Worm (Caenorhabditis elegans) whole organism, young adult: ENCODE data around the gene F17E9.4.

Experiments used
- B0261.1 ChIP-seq: sonication (generic microtip); optimal IDR thresholded peaks from 2 replicates; lab custom pipeline; 2016; ENCODE audit warnings: mild to moderate bottlenecking, missing genetic modification characterization, moderate library complexity, missing compliant biosample characterization
- F39B2.1 ChIP-seq: fragments of 200-800 bp; sonication (Bioruptor generic); IDR thresholded peaks from 2 replicates; pipeline ENCODE4 v1.3.6; 2022; ENCODE audit warnings: missing genetic modification reagents, missing genetic modification characterization, missing compliant biosample characterization
- F52B5.7 ChIP-seq: sonication (generic microtip); optimal IDR thresholded peaks from 2 replicates; lab custom pipeline; 2016; ENCODE audit warnings: mild to moderate bottlenecking, missing genetic modification characterization, missing compliant biosample characterization
- T07F8.4 ChIP-seq: sonication (generic microtip); optimal IDR thresholded peaks from 2 replicates; lab custom pipeline; 2016; ENCODE audit warnings: mild to moderate bottlenecking, missing genetic modification characterization, moderate library complexity, missing compliant biosample characterization
- Y56A3A.18 ChIP-seq: fragments of 200-800 bp; sonication (Bioruptor generic); IDR thresholded peaks from 2 replicates; pipeline ENCODE4 v1.3.6; 2022; ENCODE audit warnings: missing genetic modification reagents, missing genetic modification characterization, missing compliant biosample characterization
- Y67H2A.10 ChIP-seq: fragments of 200-800 bp; sonication (Bioruptor generic); conservative IDR thresholded peaks from 2 replicates; pipeline ENCODE4 v1.3.6; 2022; ENCODE audit warnings: missing genetic modification reagents, missing genetic modification characterization, missing compliant biosample characterization
- ccch-3 ChIP-seq: fragments of 200-800 bp; sonication (Bioruptor generic); optimal IDR thresholded peaks from 2 replicates; lab custom pipeline; 2018; ENCODE audit warnings: mild to moderate bottlenecking, missing genetic modification characterization, missing compliant biosample characterization
- cebp-2 ChIP-seq: fragments of 200-800 bp; sonication (Bioruptor generic); IDR thresholded peaks from 2 replicates; pipeline ENCODE4 v1.3.6; 2022; ENCODE audit warnings: missing genetic modification characterization, missing compliant biosample characterization
- ceh-40 ChIP-seq: fragments of 200-800 bp; sonication (Bioruptor generic); IDR thresholded peaks from 2 replicates; pipeline ENCODE4 v1.3.6; 2022; ENCODE audit warnings: missing genetic modification characterization, missing compliant biosample characterization
- ceh-58 ChIP-seq: fragments of 200-800 bp; sonication (Bioruptor generic); IDR thresholded peaks from 2 replicates; pipeline ENCODE4 v1.3.6; 2022; ENCODE audit warnings: missing genetic modification characterization, missing compliant biosample characterization
- chd-7 ChIP-seq: sonication (generic microtip); optimal IDR thresholded peaks from 2 replicates; lab custom pipeline; 2016; ENCODE audit warnings: mild to moderate bottlenecking, missing genetic modification characterization, moderate library complexity, missing compliant biosample characterization
- dpl-1 ChIP-seq: fragments of 150-350 bp; optimal IDR thresholded peaks from 2 replicates; lab custom pipeline; 2014; ENCODE audit warnings: missing biosample characterization, missing genetic modification reagents, missing genetic modification characterization
- egl-18 ChIP-seq: fragments of 200-800 bp; sonication (Bioruptor generic); IDR thresholded peaks from 2 replicates; pipeline ENCODE4 v1.3.6; 2022; ENCODE audit warnings: missing genetic modification reagents, missing genetic modification characterization, missing compliant biosample characterization
- ekl-4 ChIP-seq: fragments of 200-800 bp; sonication (Bioruptor generic); IDR thresholded peaks from 2 replicates; pipeline ENCODE4 v1.3.6; 2022; ENCODE audit warnings: missing genetic modification reagents, missing genetic modification characterization, missing compliant biosample characterization
- him-1 ChIP-seq: sonication (generic microtip); optimal IDR thresholded peaks from 2 replicates; lab custom pipeline; 2016; ENCODE audit warnings: missing genotype, missing genetic modification reagents, missing genetic modification characterization, missing compliant biosample characterization
- hmg-1.2 ChIP-seq: fragments of 200-800 bp; sonication (Bioruptor generic); IDR thresholded peaks from 2 replicates; pipeline ENCODE4 v1.3.6; 2022; ENCODE audit warnings: missing genetic modification reagents, missing genetic modification characterization, missing compliant biosample characterization
- lin-26 ChIP-seq: fragments of 200-800 bp; sonication (Bioruptor generic); IDR thresholded peaks from 2 replicates; pipeline ENCODE4 v1.3.6; 2022; ENCODE audit warnings: missing genetic modification reagents, missing genetic modification characterization, missing compliant biosample characterization
- lin-35 ChIP-seq, 3 experiments: fragments of 150-350 bp in 2 of 3; sonication (generic microtip) in 1 of 3; optimal IDR thresholded peaks; 2 replicates each; lab custom pipeline; 2014 to 2018; ENCODE audit warnings: missing biosample characterization in 3 of 3, missing genetic modification characterization in 3 of 3, missing genetic modification reagents in 3 of 3
- lin-54 ChIP-seq: fragments of 200-800 bp; sonication (Bioruptor generic); optimal IDR thresholded peaks from 2 replicates; lab custom pipeline; 2018; ENCODE audit warnings: mild to moderate bottlenecking, missing genetic modification characterization, missing compliant biosample characterization
- madf-6 ChIP-seq: fragments of 200-800 bp; sonication (Bioruptor generic); IDR thresholded peaks from 2 replicates; pipeline ENCODE4 v1.3.6; 2022; ENCODE audit warnings: missing genetic modification reagents, missing genetic modification characterization, missing compliant biosample characterization
- nhr-120 ChIP-seq: fragments of 200-800 bp; sonication (Bioruptor generic); IDR thresholded peaks from 2 replicates; pipeline ENCODE4 v1.3.6; 2022; ENCODE audit warnings: missing genetic modification characterization, missing compliant biosample characterization
- nhr-80 ChIP-seq: sonication (generic microtip); optimal IDR thresholded peaks from 2 replicates; lab custom pipeline; 2016; ENCODE audit warnings: missing genetic modification characterization, missing compliant biosample characterization
- rec-8 ChIP-seq, 2 experiments: sonication (generic microtip); optimal IDR thresholded peaks; 2 replicates each; lab custom pipeline; 2016; ENCODE audit warnings: mild to moderate bottlenecking in 2 of 2, missing genetic modification characterization in 2 of 2, missing genetic modification reagents in 2 of 2, missing genotype in 2 of 2, missing biosample characterization in 1 of 2, missing compliant biosample characterization in 1 of 2, moderate library complexity in 1 of 2
- snpc-1.3 ChIP-seq: sonication (generic microtip); optimal IDR thresholded peaks from 2 replicates; lab custom pipeline; 2017; ENCODE audit warnings: missing genetic modification characterization, mild to moderate bottlenecking, missing compliant biosample characterization, antibody characterized with exemption, moderate library complexity, missing genotype, missing genetic modification reagents; ENCODE audit not compliant: insufficient read depth
- somi-1 ChIP-seq: fragments of 200-800 bp; sonication (Bioruptor generic); optimal IDR thresholded peaks from 2 replicates; lab custom pipeline; 2018; ENCODE audit warnings: mild to moderate bottlenecking, missing genetic modification characterization, missing compliant biosample characterization
- unc-130 ChIP-seq: sonication (generic microtip); optimal IDR thresholded peaks from 2 replicates; lab custom pipeline; 2016; ENCODE audit warnings: missing genetic modification reagents, missing genetic modification characterization, missing compliant biosample characterization
- unc-62 ChIP-seq: fragments of 150-350 bp; optimal IDR thresholded peaks from 2 replicates; lab custom pipeline; 2014; ENCODE audit warnings: missing biosample characterization, missing genetic modification reagents, missing genetic modification characterization
- zim-3 ChIP-seq: sonication (generic microtip); optimal IDR thresholded peaks from 2 replicates; lab custom pipeline; 2017; ENCODE audit warnings: mild to moderate bottlenecking, missing genetic modification characterization, moderate library complexity, missing compliant biosample characterization
- ztf-18 ChIP-seq: sonication (generic microtip); optimal IDR thresholded peaks from 2 replicates; lab custom pipeline; 2016; ENCODE audit warnings: missing genotype, mild to moderate bottlenecking, missing genetic modification characterization, missing compliant biosample characterization
- ztf-26 ChIP-seq: sonication (generic microtip); optimal IDR thresholded peaks from 2 replicates; lab custom pipeline; 2017; ENCODE audit warnings: missing genetic modification characterization, missing compliant biosample characterization
- ztf-28 ChIP-seq: fragments of 200-800 bp; sonication (Bioruptor generic); IDR thresholded peaks from 2 replicates; pipeline ENCODE4 v1.3.6; 2022; ENCODE audit warnings: missing genetic modification reagents, missing genetic modification characterization, missing compliant biosample characterization

F17E9.4 gene

DNA sequence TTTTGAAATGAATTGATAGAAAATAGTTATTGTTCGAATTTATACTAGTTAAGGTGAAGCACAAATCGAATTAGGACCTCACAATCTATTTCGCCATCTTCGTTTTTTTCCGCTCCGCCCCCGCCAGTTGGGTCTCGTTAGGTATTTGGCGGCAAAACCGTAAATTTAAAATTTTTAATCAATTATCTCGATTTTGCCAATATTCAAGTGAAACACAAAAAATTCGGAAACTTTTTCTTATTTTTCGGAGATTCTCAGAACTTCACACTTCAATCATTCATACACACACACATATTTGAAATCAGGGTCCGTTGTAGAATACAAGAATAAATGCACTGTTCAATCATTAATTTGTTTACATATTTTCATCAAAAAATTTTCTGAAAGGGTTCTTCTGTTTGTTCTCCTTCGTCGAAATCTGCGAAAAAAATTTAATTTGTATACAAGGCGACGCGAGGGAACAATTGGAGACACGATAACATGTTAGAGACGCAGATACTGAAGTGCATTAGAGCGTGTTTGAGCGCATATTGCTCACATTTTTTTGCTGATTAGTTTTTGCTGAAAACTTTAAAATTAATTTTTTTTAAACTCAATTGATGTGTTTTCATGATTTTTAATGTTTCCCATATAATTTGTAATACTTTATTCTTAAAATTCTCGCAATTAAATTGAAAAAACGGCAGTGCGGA is 11.7 kb downstream of the F17E9.4 start, which contains the start of gene D2096.5:
TSS of gene D2096.5 (minus strand) at position 51 of the 692 bp plus-strand sequence.
- TF ChIP-seq snpc-1.3 (tag; lab: Kevin White, UChicago): peak; percentile 30
- no peak for TF ChIP-seq madf-6 (GFP tag; lab: Robert Waterston, UW)
- peak; percentile 93 for TF ChIP-seq hmg-1.2 (GFP tag; lab: Robert Waterston, UW)

- TF ChIP-seq lin-35 (GFP tag; optimal IDR thresholded peaks at IDR 0.05; lab: Kevin White, UChicago) (no peak), T07F8.4 (no peak), zim-3 (no peak), unc-62 (GFP tag; lab: Kevin White, UChicago) (no peak), cebp-2 (GFP tag; lab: Robert Waterston, UW) (no peak), lin-26 (GFP tag; lab: Robert Waterston, UW) (no peak), dpl-1 (GFP tag; lab: Kevin White, UChicago) (no peak), rec-8 (tag; optimal IDR thresholded peaks at IDR 0.05; lab: Kevin White, UChicago) (no peak), unc-130 (GFP tag; lab: Kevin White, UChicago) (no peak), lin-54 (GFP tag; lab: Kevin White, UChicago) (no peak), ceh-40 (GFP tag; lab: Robert Waterston, UW) (no peak), nhr-120 (GFP tag; lab: Robert Waterston, UW) (no peak), F52B5.7 (tag; lab: Kevin White, UChicago) (no peak), ccch-3 (GFP tag; lab: Kevin White, UChicago) (no peak), egl-18 (no peak), Y67H2A.10 (no peak)
Observed at ce11 chrIV:8360817-8361216, 12.6 kb downstream of the F17E9.4 start, which contains the start of gene sqv-1. Gene sqv-1, plus strand, starts transcription at chrIV:8361117.

- TF ChIP-seq ekl-4 (0 out of 2 replicates have a peak, but pooled peaks have one; percentile 41), ztf-18 (tag; lab: Kevin White, UChicago) (no peak), ztf-26 (no peak), chd-7 (tag; lab: Kevin White, UChicago) (no peak), Y56A3A.18 (GFP tag; lab: Robert Waterston, UW) (no peak), ceh-58 (GFP tag; lab: Robert Waterston, UW) (no peak)
Observed at ce11 chrIV:8363163-8363562, 15.0 kb downstream of the F17E9.4 start, which contains the start of gene D2096.12. Gene D2096.12, plus strand, starts transcription at chrIV:8363463.

DNA sequence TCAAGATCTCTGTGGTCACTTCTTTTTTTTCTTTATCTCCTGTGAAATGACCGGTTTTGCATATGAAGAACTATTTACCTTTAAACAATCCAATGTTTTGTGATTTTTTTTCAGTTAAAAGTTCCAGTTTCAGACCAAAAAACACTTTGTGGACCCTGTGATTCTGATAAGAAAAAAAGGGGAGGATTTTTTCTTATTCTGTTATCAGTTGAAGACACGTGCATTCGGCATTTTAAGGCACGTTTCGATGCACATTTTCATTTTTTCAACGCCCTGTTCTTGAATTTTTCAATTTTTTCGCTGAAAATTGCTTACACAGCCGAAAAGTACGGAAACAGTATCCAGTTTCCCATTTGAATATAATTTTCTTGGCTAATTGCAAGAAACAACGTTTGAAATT is 18.1 kb downstream of the F17E9.4 start, which contains the start of gene aagr-1:
TSS of gene aagr-1 (plus strand) at position 227 of the 400 bp plus-strand sequence.
- TF ChIP-seq B0261.1 (tag; lab: Kevin White, UChicago) (no peak), nhr-80 (tag; lab: Kevin White, UChicago) (peak; percentile 66), him-1 (peak; percentile 15)
- TF ChIP-seq, all 124 proteins: peak for 2

ce11 chrIV:8367887-8368286 is 19.7 kb downstream of the F17E9.4 start:
- TF ChIP-seq F39B2.1 (GFP tag; lab: Robert Waterston, UW): no peak
- no peak for TF ChIP-seq ztf-28 (GFP tag; lab: Robert Waterston, UW)
- TF ChIP-seq somi-1 (GFP tag; lab: Kevin White, UChicago): no peak
